Worm (Caenorhabditis elegans) whole organism, midembryonic: Measurements from ENCODE around the gene his-3.

Source experiments
- T22C8.4 ChIP-seq: fragments of 200-800 bp; sonication (Bioruptor generic); IDR thresholded peaks from 2 replicates; pipeline ENCODE4 v1.3.6; 2022; ENCODE audit warnings: missing genetic modification characterization, missing compliant biosample characterization
- cog-1 ChIP-seq: sonication (generic microtip); optimal IDR thresholded peaks from 2 replicates; lab custom pipeline; 2016; ENCODE audit warnings: missing genetic modification characterization, missing compliant biosample characterization
- flt-1 ChIP-seq: fragments of 200-800 bp; sonication (Bioruptor generic); IDR thresholded peaks from 2 replicates; pipeline ENCODE4 v1.3.6; 2022; ENCODE audit warnings: missing genetic modification characterization, missing compliant biosample characterization
- klf-2 ChIP-seq: fragments of 200-800 bp; sonication (Bioruptor generic); conservative IDR thresholded peaks from 2 replicates; pipeline ENCODE4 v1.3.6; 2022; ENCODE audit warnings: missing genetic modification reagents, missing genetic modification characterization, missing compliant biosample characterization
- med-1 ChIP-seq: sonication (generic microtip); optimal IDR thresholded peaks from 2 replicates; lab custom pipeline; 2017; ENCODE audit warnings: missing genetic modification characterization, mild to moderate bottlenecking, missing compliant biosample characterization, antibody characterized with exemption, missing genetic modification reagents; ENCODE audit not compliant: insufficient read depth
- ref-1 ChIP-seq: fragments of 200-800 bp; sonication (Bioruptor generic); conservative IDR thresholded peaks from 2 replicates; pipeline ENCODE4 v1.3.6; 2022; ENCODE audit warnings: missing genetic modification reagents, missing genetic modification characterization, missing compliant biosample characterization
- tab-1 ChIP-seq: fragments of 200-800 bp; sonication (Bioruptor generic); IDR thresholded peaks from 2 replicates; pipeline ENCODE4 v1.3.6; 2022; ENCODE audit warnings: missing genetic modification characterization, missing compliant biosample characterization
- ztf-23 ChIP-seq: fragments of 200-800 bp; sonication (Bioruptor generic); IDR thresholded peaks from 2 replicates; pipeline ENCODE4 v1.3.6; 2022; ENCODE audit warnings: missing genetic modification reagents, missing genetic modification characterization, missing compliant biosample characterization
- ztf-29 ChIP-seq: fragments of 200-800 bp; sonication (Bioruptor generic); IDR thresholded peaks from 2 replicates; pipeline ENCODE4 v1.3.6; 2022; ENCODE audit warnings: missing genetic modification reagents, missing genetic modification characterization, missing compliant biosample characterization

his-3 gene

ce11 chrV:16055031-16055430 is 14.4 kb downstream of the his-3 start, which contains the start of gene F14H3.4:
Gene F14H3.4, minus strand, starts transcription at chrV:16055072.
- TF ChIP-seq ztf-29 (GFP tag; lab: Robert Waterston, UW) = no peak
- no peak for TF ChIP-seq ztf-23
- TF ChIP-seq T22C8.4 (GFP tag; lab: Robert Waterston, UW) = no peak
- TF ChIP-seq klf-2 (GFP tag; lab: Robert Waterston, UW) = no peak
- TF ChIP-seq tab-1 (GFP tag; lab: Robert Waterston, UW) = no peak
- TF ChIP-seq med-1 = no peak
- TF ChIP-seq flt-1 (GFP tag; lab: Robert Waterston, UW) = no peak
- TF ChIP-seq cog-1 (tag; lab: Kevin White, UChicago) = no peak
- no peak for TF ChIP-seq ref-1

ce11 chrV:16057010-16057463 is 16.4 kb downstream of the his-3 start, which contains the start of gene F14H3.5:
Gene F14H3.5, minus strand, starts transcription at chrV:16057060.
- TF ChIP-seq T22C8.4 (GFP tag; lab: Robert Waterston, UW) (no peak), ztf-23 (no peak), tab-1 (GFP tag; lab: Robert Waterston, UW) (no peak)

- TF ChIP-seq cog-1 (tag; lab: Kevin White, UChicago) (no peak), ref-1 (no peak), med-1 (no peak), T22C8.4 (GFP tag; lab: Robert Waterston, UW) (no peak), klf-2 (GFP tag; lab: Robert Waterston, UW) (no peak), flt-1 (GFP tag; lab: Robert Waterston, UW) (no peak)
These were observed 18.3 kb downstream of the his-3 start, which contains the start of gene F14H3.6 for ce11 chrV:16058872-16059271. Gene F14H3.6, minus strand, starts transcription at chrV:16058893.

- TF ChIP-seq ztf-23 (no peak), klf-2 (GFP tag; lab: Robert Waterston, UW) (no peak), T22C8.4 (GFP tag; lab: Robert Waterston, UW) (no peak), ref-1 (no peak), cog-1 (tag; lab: Kevin White, UChicago) (no peak), ztf-29 (GFP tag; lab: Robert Waterston, UW) (no peak), flt-1 (GFP tag; lab: Robert Waterston, UW) (no peak), tab-1 (GFP tag; lab: Robert Waterston, UW) (no peak), med-1 (no peak)
These were observed 19.5 kb downstream of the his-3 start, which contains the start of gene F14H3.15 for ce11 chrV:16060135-16060534. Gene F14H3.15, minus strand, starts transcription at chrV:16060235.

- TF ChIP-seq klf-2 (GFP tag; lab: Robert Waterston, UW) (no peak), med-1 (no peak), tab-1 (GFP tag; lab: Robert Waterston, UW) (no peak), flt-1 (GFP tag; lab: Robert Waterston, UW) (no peak), cog-1 (tag; lab: Kevin White, UChicago) (no peak), ztf-29 (GFP tag; lab: Robert Waterston, UW) (no peak), ztf-23 (no peak)
These were observed 21.4 kb downstream of the his-3 start, which contains the start of gene fbxa-100 for ce11 chrV:16061993-16062392. Gene fbxa-100, minus strand, starts transcription at chrV:16062093.

- TF ChIP-seq tab-1 (GFP tag; lab: Robert Waterston, UW) = no peak
- no peak for TF ChIP-seq ztf-29 (GFP tag; lab: Robert Waterston, UW)
- TF ChIP-seq cog-1 (tag; lab: Kevin White, UChicago) = no peak
These were observed 22.2 kb downstream of the his-3 start, which contains the start of gene F14H3.14 for ce11 chrV:16062788-16063187. Gene F14H3.14, minus strand, starts transcription at chrV:16062888.

- TF ChIP-seq T22C8.4 (GFP tag; lab: Robert Waterston, UW) = no peak
- TF ChIP-seq tab-1 (GFP tag; lab: Robert Waterston, UW) = no peak
- TF ChIP-seq ref-1 = no peak
- TF ChIP-seq ztf-29 (GFP tag; lab: Robert Waterston, UW) = no peak
- TF ChIP-seq cog-1 (tag; lab: Kevin White, UChicago) = no peak
- TF ChIP-seq ztf-23 = no peak
- TF ChIP-seq med-1 = no peak
- TF ChIP-seq klf-2 (GFP tag; lab: Robert Waterston, UW) = no peak
- TF ChIP-seq flt-1 (GFP tag; lab: Robert Waterston, UW) = no peak
These were observed 28.3 kb downstream of the his-3 start, which contains the start of gene cyp-35D1 for ce11 chrV:16068938-16069337. Gene cyp-35D1, plus strand, starts transcription at chrV:16069238.

ce11 chrV:16071167-16071566 is 30.6 kb downstream of the his-3 start, which contains the start of gene nhr-176:
Gene nhr-176, plus strand, starts transcription at chrV:16071325.
- TF ChIP-seq T22C8.4 (GFP tag; lab: Robert Waterston, UW) = no peak
- no peak for TF ChIP-seq ref-1

- TF ChIP-seq ztf-29 (GFP tag; lab: Robert Waterston, UW) (no peak), med-1 (no peak), cog-1 (tag; lab: Kevin White, UChicago) (no peak), ztf-23 (no peak)
These were observed 33.2 kb downstream of the his-3 start, which contains the start of gene srj-10 for ce11 chrV:16073856-16074255. Gene srj-10, minus strand, starts transcription at chrV:16073956.

ce11 chrV:16075250-16075709 is 34.7 kb downstream of the his-3 start, which contains the start of the genes F14H3.12 and srj-29:
Gene F14H3.12, minus strand, starts transcription at chrV:16075323.
Gene srj-29, plus strand, starts transcription at chrV:16075659.
- TF ChIP-seq klf-2 (GFP tag; lab: Robert Waterston, UW) (no peak), T22C8.4 (GFP tag; lab: Robert Waterston, UW) (no peak), cog-1 (tag; lab: Kevin White, UChicago) (no peak), flt-1 (GFP tag; lab: Robert Waterston, UW) (no peak), ztf-23 (no peak), tab-1 (GFP tag; lab: Robert Waterston, UW) (no peak), med-1 (no peak), ref-1 (no peak), ztf-29 (GFP tag; lab: Robert Waterston, UW) (no peak)
